Fruit fly (Drosophila melanogaster) S2 (cell line): ENCODE data around the gene Grip163.

Source experiments
- CG8478 ChIP-seq: fragments of >200 bp; optimal IDR thresholded peaks from 2 replicates; lab custom pipeline; 2018
- CTCF ChIP-seq, 2 experiments: fragments of >200 bp; optimal IDR thresholded peaks; 2 replicates each; lab custom pipeline; 2018

dm6 chr3L:11949539-11949938 is 48.4 kb downstream of the Grip163 start, which contains the start of gene CG17826:
- TF ChIP-seq CTCF (optimal IDR thresholded peaks at IDR 0.05; lab: Kevin White, UChicago) (no peak), CG8478 (lab: Kevin White, UChicago) (no peak)
